Worm (Caenorhabditis elegans) whole organism, mixed stage, embryonic: ENCODE results near the gene srg-69.

Experiments
- M03D4.4 ChIP-seq: sonication (generic microtip); optimal IDR thresholded peaks from 2 replicates; lab custom pipeline; 2017; ENCODE audit warnings: mild to moderate bottlenecking, missing genetic modification characterization, missing compliant biosample characterization
- bed-3 ChIP-seq: fragments of 200-800 bp; sonication (Bioruptor generic); optimal IDR thresholded peaks from 3 replicates; lab custom pipeline; 2018; ENCODE audit warnings: mild to moderate bottlenecking, missing genetic modification characterization, moderate library complexity, missing compliant biosample characterization
- ceh-39 ChIP-seq: fragments of 150-350 bp; optimal IDR thresholded peaks from 2 replicates; lab custom pipeline; 2014; ENCODE audit warnings: missing biosample characterization, missing genetic modification characterization
- ceh-43 ChIP-seq: fragments of 200-800 bp; sonication (Bioruptor generic); optimal IDR thresholded peaks from 2 replicates; lab custom pipeline; 2018; ENCODE audit warnings: mild to moderate bottlenecking, missing genetic modification characterization, moderate library complexity, missing compliant biosample characterization
- ceh-83 ChIP-seq: fragments of 200-800 bp; sonication (Bioruptor generic); optimal IDR thresholded peaks from 2 replicates; lab custom pipeline; 2018; ENCODE audit warnings: mild to moderate bottlenecking, missing genetic modification characterization, missing compliant biosample characterization
- ces-1 ChIP-seq: fragments of 150-350 bp; optimal IDR thresholded peaks from 2 replicates; lab custom pipeline; 2014; ENCODE audit warnings: missing biosample characterization, missing genetic modification reagents, missing genetic modification characterization
- drap-1 ChIP-seq: fragments of 200-800 bp; sonication (Bioruptor generic); optimal IDR thresholded peaks from 3 replicates; lab custom pipeline; 2018; ENCODE audit warnings: mild to moderate bottlenecking, missing genetic modification characterization, missing compliant biosample characterization
- elt-1 ChIP-seq: sonication (generic microtip); optimal IDR thresholded peaks from 2 replicates; lab custom pipeline; 2017; ENCODE audit warnings: missing genetic modification characterization, mild to moderate bottlenecking, missing compliant biosample characterization, antibody characterized with exemption, moderate library complexity, borderline replicate concordance; ENCODE audit not compliant: insufficient read depth
- elt-3 ChIP-seq: fragments of 150-350 bp; optimal IDR thresholded peaks from 2 replicates; lab custom pipeline; 2014; ENCODE audit warnings: missing biosample characterization, missing genetic modification characterization
- flh-1 ChIP-seq: fragments of 200-800 bp; sonication (Bioruptor generic); optimal IDR thresholded peaks from 2 replicates; lab custom pipeline; 2018; ENCODE audit warnings: mild to moderate bottlenecking, missing genetic modification characterization, moderate library complexity, missing compliant biosample characterization
- hlh-1 ChIP-seq: fragments of 150-350 bp; optimal IDR thresholded peaks from 2 replicates; lab custom pipeline; 2014; ENCODE audit warnings: missing biosample characterization, missing genetic modification reagents, missing genetic modification characterization
- lin-13 ChIP-seq: fragments of 150-350 bp; optimal IDR thresholded peaks from 2 replicates; lab custom pipeline; 2014; ENCODE audit warnings: missing biosample characterization, missing genetic modification characterization
- lin-32 ChIP-seq: fragments of 200-800 bp; sonication (Bioruptor generic); optimal IDR thresholded peaks from 2 replicates; lab custom pipeline; 2018; ENCODE audit warnings: mild to moderate bottlenecking, missing genetic modification characterization, missing compliant biosample characterization
- lsy-2 ChIP-seq: fragments of 150-350 bp; optimal IDR thresholded peaks from 2 replicates; lab custom pipeline; 2014; ENCODE audit warnings: missing biosample characterization, missing genetic modification characterization
- mab-5 ChIP-seq: fragments of 150-350 bp; optimal IDR thresholded peaks from 2 replicates; lab custom pipeline; 2014; ENCODE audit warnings: missing biosample characterization, missing genetic modification characterization
- mep-1 ChIP-seq: fragments of 150-350 bp; optimal IDR thresholded peaks from 2 replicates; lab custom pipeline; 2017; ENCODE audit warnings: missing biosample characterization, missing genetic modification reagents, missing genetic modification characterization, inconsistent platforms
- mls-2 ChIP-seq: sonication (generic microtip); optimal IDR thresholded peaks from 2 replicates; lab custom pipeline; 2016; ENCODE audit warnings: mild to moderate bottlenecking, missing genetic modification characterization, moderate library complexity, missing compliant biosample characterization
- nhr-12 ChIP-seq: fragments of 150-350 bp; optimal IDR thresholded peaks from 2 replicates; lab custom pipeline; 2014; ENCODE audit warnings: missing biosample characterization, missing genetic modification characterization
- nhr-2 ChIP-seq: fragments of 150-350 bp; optimal IDR thresholded peaks from 2 replicates; lab custom pipeline; 2014; ENCODE audit warnings: missing biosample characterization, missing genetic modification characterization
- nhr-237 ChIP-seq: fragments of 150-350 bp; optimal IDR thresholded peaks from 2 replicates; lab custom pipeline; 2014; ENCODE audit warnings: missing biosample characterization, missing genetic modification characterization
- nhr-28 ChIP-seq: fragments of 150-350 bp; optimal IDR thresholded peaks from 2 replicates; lab custom pipeline; 2014; ENCODE audit warnings: missing biosample characterization, missing genetic modification characterization
- nhr-76 ChIP-seq: sonication (generic microtip); optimal IDR thresholded peaks from 2 replicates; lab custom pipeline; 2017; ENCODE audit warnings: missing biosample characterization, missing genetic modification characterization
- pha-4 ChIP-seq: fragments of 150-350 bp; optimal IDR thresholded peaks from 2 replicates; lab custom pipeline; 2018; ENCODE audit warnings: missing biosample characterization, missing genetic modification reagents, missing genetic modification characterization
- sem-2 ChIP-seq: fragments of 200-800 bp; sonication (Bioruptor generic); optimal IDR thresholded peaks from 2 replicates; lab custom pipeline; 2018; ENCODE audit warnings: mild to moderate bottlenecking, missing genetic modification characterization, missing compliant biosample characterization
- sptf-1 ChIP-seq: sonication (generic microtip); optimal IDR thresholded peaks from 2 replicates; lab custom pipeline; 2017; ENCODE audit warnings: mild to moderate bottlenecking, missing genetic modification characterization, moderate library complexity, missing compliant biosample characterization
- tbx-8 ChIP-seq: fragments of 200-800 bp; sonication (Bioruptor generic); optimal IDR thresholded peaks from 2 replicates; lab custom pipeline; 2018; ENCODE audit warnings: mild to moderate bottlenecking, missing genetic modification characterization, moderate library complexity, missing compliant biosample characterization
- unc-120 ChIP-seq: sonication (generic microtip); optimal IDR thresholded peaks from 2 replicates; lab custom pipeline; 2017; ENCODE audit warnings: missing genetic modification characterization, missing compliant biosample characterization; ENCODE audit not compliant: poor library complexity, severe bottlenecking
- unc-39 ChIP-seq: fragments of 150-350 bp; optimal IDR thresholded peaks from 2 replicates; lab custom pipeline; 2014; ENCODE audit warnings: missing biosample characterization, missing genetic modification characterization
- unc-62 ChIP-seq: fragments of 150-350 bp; optimal IDR thresholded peaks from 2 replicates; lab custom pipeline; 2014; ENCODE audit warnings: missing biosample characterization, missing genetic modification reagents, missing genetic modification characterization
- zip-8 ChIP-seq: fragments of 150-350 bp; optimal IDR thresholded peaks from 2 replicates; lab custom pipeline; 2014; ENCODE audit warnings: missing biosample characterization, missing genetic modification characterization
- ztf-11 ChIP-seq: fragments of 150-350 bp; optimal IDR thresholded peaks from 2 replicates; lab custom pipeline; 2014; ENCODE audit warnings: missing biosample characterization, missing genetic modification characterization

Gene srg-69

ce11 chrII:5388786-5389421 lies 33.4 kb downstream of the srg-69 start, which contains the start of gene rsp-4:
rsp-4 (minus strand) TSS chrII:5388836.
- TF ChIP-seq unc-62 (GFP tag; lab: Kevin White, UChicago) (no peak), sem-2 (GFP tag; lab: Kevin White, UChicago) (no peak), nhr-237 (no peak), mab-5 (tag; lab: Kevin White, UChicago) (no peak)

- TF ChIP-seq M03D4.4 (tag; lab: Kevin White, UChicago) (peak; percentile 46), elt-1 (no peak), ceh-39 (tag; lab: Kevin White, UChicago) (no peak), zip-8 (tag; lab: Kevin White, UChicago) (peak; percentile 19), lin-13 (tag; lab: Kevin White, UChicago) (peak; percentile 75), sptf-1 (peak; percentile 71), unc-120 (tag; lab: Kevin White, UChicago) (peak; percentile 50), ceh-83 (peak; percentile 2), pha-4 (tag; lab: Kevin White, UChicago) (peak; percentile 82), nhr-237 (peak; percentile 74), ces-1 (GFP tag; lab: Kevin White, UChicago) (peak; percentile 34), ztf-11 (tag; lab: Kevin White, UChicago) (no peak), mls-2 (tag; lab: Kevin White, UChicago) (peak; percentile 61), lsy-2 (peak; percentile 78), unc-62 (GFP tag; lab: Kevin White, UChicago) (peak; percentile 7), drap-1 (GFP tag; lab: Kevin White, UChicago) (peak; percentile 25), mep-1 (peak; percentile 92), hlh-1 (tag; lab: Kevin White, UChicago) (peak; percentile 25), nhr-2 (tag; lab: Kevin White, UChicago) (no peak)
Measured at ce11 chrII:5389831-5390323, 34.4 kb downstream of the srg-69 start, which contains the start of gene ndx-6. ndx-6 (minus strand) TSS chrII:5389881.

ce11 chrII:5391447-5391846 lies 36.0 kb downstream of the srg-69 start:
- TF ChIP-seq lin-13 (tag; lab: Kevin White, UChicago), result no peak
- no peak for TF ChIP-seq bed-3
- TF ChIP-seq lin-32, result no peak
- no peak for TF ChIP-seq nhr-76 (tag; lab: Kevin White, UChicago)
- TF ChIP-seq ceh-83, result no peak
- no peak for TF ChIP-seq elt-1
- TF ChIP-seq M03D4.4 (tag; lab: Kevin White, UChicago), result no peak
- TF ChIP-seq ceh-39 (tag; lab: Kevin White, UChicago), result no peak

DNA sequence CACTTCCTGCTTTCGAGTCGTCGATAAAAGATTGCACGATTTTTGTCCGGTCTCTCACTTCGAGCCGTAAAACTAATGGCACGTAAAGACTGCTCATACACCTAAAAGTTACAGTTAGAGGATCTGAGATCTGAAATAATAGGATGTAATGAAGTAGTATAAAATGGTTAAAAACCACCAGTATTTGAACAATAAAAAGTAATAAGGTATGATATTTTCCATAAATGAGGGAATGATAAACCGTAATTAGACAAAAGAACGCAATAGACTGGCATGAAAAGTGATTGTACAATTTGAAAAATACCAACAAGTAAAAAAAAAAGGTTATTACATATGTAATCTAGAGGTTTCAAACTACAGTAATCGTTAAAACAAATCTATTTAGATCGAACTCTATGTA lies 37.6 kb downstream of the srg-69 start, which contains the start of gene brap-2:
brap-2 (minus strand) TSS at position 101 of the 400 bp plus-strand sequence.
- no peak for TF ChIP-seq unc-62 (GFP tag; lab: Kevin White, UChicago)
- no peak for TF ChIP-seq nhr-12 (tag; lab: Kevin White, UChicago)
- no peak for TF ChIP-seq mab-5 (tag; lab: Kevin White, UChicago)
- TF ChIP-seq ces-1 (GFP tag; lab: Kevin White, UChicago), result no peak
- TF ChIP-seq mls-2 (tag; lab: Kevin White, UChicago), result no peak
- no peak for TF ChIP-seq nhr-76 (tag; lab: Kevin White, UChicago)

ce11 chrII:5395594-5395993 lies 40.1 kb downstream of the srg-69 start, which contains the start of gene pink-1:
pink-1 (minus strand) TSS chrII:5395694.
- TF ChIP-seq ces-1 (GFP tag; lab: Kevin White, UChicago) (no peak), unc-39 (tag; lab: Kevin White, UChicago) (no peak), elt-1 (no peak), nhr-28 (tag; lab: Kevin White, UChicago) (no peak), elt-3 (tag; lab: Kevin White, UChicago) (no peak), flh-1 (GFP tag; lab: Kevin White, UChicago) (no peak), mab-5 (tag; lab: Kevin White, UChicago) (no peak), tbx-8 (GFP tag; lab: Kevin White, UChicago) (no peak), pha-4 (tag; lab: Kevin White, UChicago) (no peak), ceh-43 (GFP tag; lab: Kevin White, UChicago) (no peak), nhr-2 (tag; lab: Kevin White, UChicago) (no peak), unc-62 (GFP tag; lab: Kevin White, UChicago) (no peak)
- TF ChIP-seq, all 35 proteins: peak for 0
